Fruit fly (Drosophila melanogaster) whole organism, prepupa: ENCODE results near the gene CG46434.

Experiments
- CG16779 ChIP-seq: fragments of 200-800 bp; sonication (Bioruptor generic); optimal IDR thresholded peaks from 3 replicates; lab custom pipeline; 2017; ENCODE audit warnings: missing biosample characterization, mild to moderate bottlenecking, missing genetic modification characterization
- CG3032 ChIP-seq: fragments of 200-800 bp; optimal IDR thresholded peaks from 2 replicates; lab custom pipeline; 2019; ENCODE audit warnings: missing biosample characterization, mild to moderate bottlenecking, missing genetic modification characterization, moderate library complexity
- eg ChIP-seq: fragments of 200-800 bp; sonication (Bioruptor generic); IDR thresholded peaks from 3 replicates; pipeline ENCODE4 v1.3.6; 2022; ENCODE audit warnings: missing biosample characterization, missing genetic modification characterization
- lz ChIP-seq: fragments of 200-800 bp; sonication (Bioruptor generic); optimal IDR thresholded peaks from 3 replicates; lab custom pipeline; 2016; ENCODE audit warnings: missing biosample characterization, missing genetic modification characterization
- spab ChIP-seq: fragments of 200-800 bp; sonication (Bioruptor generic); optimal IDR thresholded peaks from 2 replicates; lab custom pipeline; 2017; ENCODE audit warnings: missing biosample characterization, mild to moderate bottlenecking, missing genetic modification characterization, missing genetic modification reagents
- topi ChIP-seq: fragments of 200-800 bp; sonication (Bioruptor generic); optimal IDR thresholded peaks from 3 replicates; lab custom pipeline; 2016; ENCODE audit warnings: missing biosample characterization, missing genetic modification characterization

dm6 chr3L:19574452-19574851 is 30.4 kb upstream of the CG46434 start:
- no peak for TF ChIP-seq CG3032
- no peak for TF ChIP-seq spab (GFP tag; lab: Kevin White, UChicago)
- TF ChIP-seq CG16779, result no peak
- TF ChIP-seq topi (GFP tag; lab: Kevin White, UChicago), result no peak
- no peak for TF ChIP-seq lz (GFP tag; lab: Kevin White, UChicago)
- no peak for TF ChIP-seq eg
